Fruit fly (Drosophila melanogaster) whole organism, prepupa: ENCODE measurements around the gene CG10561.
A peak's percentile ranks its signal among the peaks of the same experiment; 100 is the strongest.

Experiments used
- Blimp-1 ChIP-seq: fragments of 200-800 bp; sonication (Bioruptor generic); optimal IDR thresholded peaks from 3 replicates; lab custom pipeline; 2017; ENCODE audit warnings: missing biosample characterization, missing genetic modification characterization, mild to moderate bottlenecking, moderate library complexity, missing genetic modification reagents
- CG10631 ChIP-seq: fragments of 200-800 bp; sonication (Bioruptor generic); optimal IDR thresholded peaks from 2 replicates; lab custom pipeline; 2016; ENCODE audit warnings: missing biosample characterization, missing genetic modification characterization
- CG11294 ChIP-seq: fragments of 200-800 bp; sonication (Bioruptor generic); IDR thresholded peaks from 2 replicates; pipeline ENCODE4 v1.3.6; 2022; ENCODE audit warnings: missing biosample characterization, missing genetic modification characterization
- CG11762 ChIP-seq: fragments of 200-800 bp; sonication (Bioruptor generic); optimal IDR thresholded peaks from 3 replicates; lab custom pipeline; 2016; ENCODE audit warnings: missing biosample characterization, missing genetic modification characterization; ENCODE audit not compliant: insufficient read depth
- CG11902 ChIP-seq: fragments of 200-800 bp; sonication (Bioruptor generic); optimal IDR thresholded peaks from 3 replicates; lab custom pipeline; 2016; ENCODE audit warnings: missing biosample characterization, missing genetic modification characterization
- CG15336 ChIP-seq: fragments of 200-800 bp; sonication (Bioruptor generic); IDR thresholded peaks from 2 replicates; pipeline ENCODE4 v1.3.6; 2022; ENCODE audit warnings: missing biosample characterization, missing genetic modification characterization
- CG1621 ChIP-seq: fragments of 200-800 bp; sonication (Bioruptor generic); optimal IDR thresholded peaks from 3 replicates; lab custom pipeline; 2018; ENCODE audit warnings: missing biosample characterization, mild to moderate bottlenecking, missing genetic modification characterization
- CG16779 ChIP-seq: fragments of 200-800 bp; sonication (Bioruptor generic); optimal IDR thresholded peaks from 3 replicates; lab custom pipeline; 2017; ENCODE audit warnings: missing biosample characterization, mild to moderate bottlenecking, missing genetic modification characterization
- CG3032 ChIP-seq: fragments of 200-800 bp; optimal IDR thresholded peaks from 2 replicates; lab custom pipeline; 2019; ENCODE audit warnings: missing biosample characterization, mild to moderate bottlenecking, missing genetic modification characterization, moderate library complexity
- CG31627 ChIP-seq: fragments of 200-800 bp; sonication (Bioruptor generic); optimal IDR thresholded peaks from 3 replicates; lab custom pipeline; 2016; ENCODE audit warnings: missing biosample characterization, missing genetic modification characterization
- CG32006 ChIP-seq: fragments of 200-800 bp; sonication (Bioruptor generic); optimal IDR thresholded peaks from 3 replicates; lab custom pipeline; 2017; ENCODE audit warnings: missing biosample characterization, mild to moderate bottlenecking, missing genetic modification characterization
- CG3919 ChIP-seq: fragments of 200-800 bp; sonication (Bioruptor generic); optimal IDR thresholded peaks from 3 replicates; lab custom pipeline; 2016; ENCODE audit warnings: missing biosample characterization, missing genetic modification characterization
- CG4318 ChIP-seq: fragments of 200-800 bp; sonication (Bioruptor generic); optimal IDR thresholded peaks from 3 replicates; lab custom pipeline; 2017; ENCODE audit warnings: missing biosample characterization, mild to moderate bottlenecking, missing genetic modification characterization
- CG6163 ChIP-seq: fragments of 200-800 bp; sonication (Bioruptor generic); IDR thresholded peaks from 3 replicates; pipeline ENCODE4 v1.3.6; 2022; ENCODE audit warnings: missing biosample characterization, missing genetic modification characterization
- CG6792 ChIP-seq: fragments of 200-800 bp; sonication (Bioruptor generic); optimal IDR thresholded peaks from 3 replicates; lab custom pipeline; 2016; ENCODE audit warnings: missing biosample characterization, missing genetic modification characterization
- CG6808 ChIP-seq: fragments of 200-800 bp; sonication (Bioruptor generic); optimal IDR thresholded peaks from 3 replicates; lab custom pipeline; 2017; ENCODE audit warnings: missing biosample characterization, missing genetic modification characterization, mild to moderate bottlenecking, moderate library complexity, missing genetic modification reagents
- CG6854 ChIP-seq: fragments of 200-800 bp; sonication (Bioruptor generic); optimal IDR thresholded peaks from 2 replicates; lab custom pipeline; 2017; ENCODE audit warnings: missing biosample characterization, mild to moderate bottlenecking, missing genetic modification characterization
- CG7368 ChIP-seq: fragments of 200-800 bp; sonication (Bioruptor generic); optimal IDR thresholded peaks from 3 replicates; lab custom pipeline; 2016; ENCODE audit warnings: missing biosample characterization, missing genetic modification characterization
- CG8119 ChIP-seq: fragments of 200-800 bp; sonication (Bioruptor generic); IDR thresholded peaks from 3 replicates; pipeline ENCODE4 v1.3.6; 2022; ENCODE audit warnings: missing biosample characterization, missing genetic modification characterization
- CG8319 ChIP-seq: fragments of 200-800 bp; sonication (Bioruptor generic); optimal IDR thresholded peaks from 3 replicates; lab custom pipeline; 2016; ENCODE audit warnings: missing biosample characterization, missing genetic modification characterization
- CG8632 ChIP-seq: fragments of 200-800 bp; sonication (Bioruptor generic); optimal IDR thresholded peaks from 3 replicates; lab custom pipeline; 2016; ENCODE audit warnings: missing biosample characterization, missing genetic modification characterization
- CG9139 ChIP-seq: fragments of 200-800 bp; sonication (Bioruptor generic); optimal IDR thresholded peaks from 3 replicates; lab custom pipeline; 2017; ENCODE audit warnings: missing biosample characterization, mild to moderate bottlenecking, missing genetic modification characterization
- Eip75B ChIP-seq: fragments of 200-800 bp; sonication (Bioruptor generic); optimal IDR thresholded peaks from 3 replicates; lab custom pipeline; 2016; ENCODE audit warnings: missing biosample characterization, missing genetic modification characterization
- Eip78C ChIP-seq: fragments of 200-800 bp; sonication (Bioruptor generic); peaks from one replicate; lab custom pipeline; 2016; ENCODE audit warnings: missing biosample characterization, missing genetic modification characterization
- Ets21C ChIP-seq: fragments of 200-800 bp; sonication (Bioruptor generic); optimal IDR thresholded peaks from 3 replicates; lab custom pipeline; 2016; ENCODE audit warnings: missing biosample characterization, missing genetic modification characterization
- Ets96B ChIP-seq: fragments of 200-800 bp; optimal IDR thresholded peaks from 2 replicates; lab custom pipeline; 2019; ENCODE audit warnings: missing biosample characterization, mild to moderate bottlenecking, missing genetic modification characterization, moderate library complexity
- Gug ChIP-seq: fragments of 200-800 bp; sonication (Bioruptor generic); IDR thresholded peaks from 2 replicates; pipeline ENCODE4 v1.3.6; 2022; ENCODE audit warnings: missing biosample characterization, missing genetic modification characterization
- Hr39 ChIP-seq: fragments of 200-800 bp; sonication (Bioruptor generic); optimal IDR thresholded peaks from 2 replicates; lab custom pipeline; 2016; ENCODE audit warnings: missing biosample characterization, missing genetic modification characterization
- OdsH ChIP-seq: fragments of 200-800 bp; sonication (Bioruptor generic); optimal IDR thresholded peaks from 3 replicates; lab custom pipeline; 2016; ENCODE audit warnings: missing biosample characterization, missing genetic modification characterization
- Smox ChIP-seq: fragments of 200-800 bp; sonication (Bioruptor generic); optimal IDR thresholded peaks from 3 replicates; lab custom pipeline; 2016; ENCODE audit warnings: missing biosample characterization, missing genetic modification characterization
- Sox102F ChIP-seq: fragments of 200-800 bp; sonication (Bioruptor generic); optimal IDR thresholded peaks from 2 replicates; lab custom pipeline; 2016; ENCODE audit warnings: missing biosample characterization, mild to moderate bottlenecking, missing genetic modification characterization
- Sox15 ChIP-seq: fragments of 200-800 bp; sonication (Bioruptor generic); optimal IDR thresholded peaks from 3 replicates; lab custom pipeline; 2016; ENCODE audit warnings: missing biosample characterization, missing genetic modification characterization
- acj6 ChIP-seq: fragments of 200-800 bp; sonication (Bioruptor generic); optimal IDR thresholded peaks from 3 replicates; lab custom pipeline; 2016; ENCODE audit warnings: missing biosample characterization, missing genetic modification characterization
- dac ChIP-seq: fragments of 200-800 bp; sonication (Bioruptor generic); optimal IDR thresholded peaks from 2 replicates; lab custom pipeline; 2017; ENCODE audit warnings: missing biosample characterization, mild to moderate bottlenecking, missing genetic modification characterization
- dsx ChIP-seq: fragments of 200-800 bp; optimal IDR thresholded peaks from 3 replicates; lab custom pipeline; 2019; ENCODE audit warnings: missing biosample characterization, mild to moderate bottlenecking, missing genetic modification characterization, moderate library complexity; ENCODE audit not compliant: poor library complexity, severe bottlenecking
- esn ChIP-seq: fragments of 200-800 bp; sonication (Bioruptor generic); optimal IDR thresholded peaks from 2 replicates; lab custom pipeline; 2016; ENCODE audit warnings: missing biosample characterization, mild to moderate bottlenecking, missing genetic modification characterization, moderate library complexity
- fd59A ChIP-seq: fragments of 200-800 bp; sonication (Bioruptor generic); optimal IDR thresholded peaks from 2 replicates; lab custom pipeline; 2017; ENCODE audit warnings: missing biosample characterization, mild to moderate bottlenecking, missing genetic modification characterization, missing genetic modification reagents
- fd85E ChIP-seq: fragments of 200-800 bp; sonication (Bioruptor generic); optimal IDR thresholded peaks from 3 replicates; lab custom pipeline; 2016; ENCODE audit warnings: missing biosample characterization, missing genetic modification characterization
- fkh ChIP-seq: fragments of 200-800 bp; sonication (Bioruptor generic); optimal IDR thresholded peaks from 3 replicates; lab custom pipeline; 2017; ENCODE audit warnings: missing biosample characterization, mild to moderate bottlenecking, missing genetic modification characterization, moderate library complexity
- lz ChIP-seq: fragments of 200-800 bp; sonication (Bioruptor generic); optimal IDR thresholded peaks from 3 replicates; lab custom pipeline; 2016; ENCODE audit warnings: missing biosample characterization, missing genetic modification characterization
- net ChIP-seq: fragments of 200-800 bp; sonication (Bioruptor generic); optimal IDR thresholded peaks from 3 replicates; lab custom pipeline; 2016; ENCODE audit warnings: missing biosample characterization, missing genetic modification characterization
- pdm3 ChIP-seq: fragments of 200-800 bp; sonication (Bioruptor generic); optimal IDR thresholded peaks from 3 replicates; lab custom pipeline; 2016; ENCODE audit warnings: missing biosample characterization, missing genetic modification characterization
- salr ChIP-seq, 2 experiments: fragments of 200-800 bp; sonication (Bioruptor generic); optimal IDR thresholded peaks; 3 replicates each; lab custom pipeline; 2016 to 2018; ENCODE audit warnings: missing biosample characterization in 2 of 2, missing genetic modification characterization in 2 of 2, mild to moderate bottlenecking in 1 of 2
- spab ChIP-seq: fragments of 200-800 bp; sonication (Bioruptor generic); optimal IDR thresholded peaks from 2 replicates; lab custom pipeline; 2017; ENCODE audit warnings: missing biosample characterization, mild to moderate bottlenecking, missing genetic modification characterization, missing genetic modification reagents
- ss ChIP-seq, 2 experiments: fragments of 200-800 bp; sonication (Bioruptor generic); optimal IDR thresholded peaks; 2 replicates in 1 of 2; 3 replicates in 1 of 2; lab custom pipeline; 2017 to 2018; ENCODE audit warnings: mild to moderate bottlenecking in 2 of 2, missing biosample characterization in 2 of 2, missing genetic modification characterization in 2 of 2, moderate library complexity in 1 of 2
- svp ChIP-seq: fragments of 200-800 bp; sonication (Bioruptor generic); peaks from one replicate; lab custom pipeline; 2016; ENCODE audit warnings: missing biosample characterization, missing genetic modification characterization
- topi ChIP-seq: fragments of 200-800 bp; sonication (Bioruptor generic); optimal IDR thresholded peaks from 3 replicates; lab custom pipeline; 2016; ENCODE audit warnings: missing biosample characterization, missing genetic modification characterization

The CG10561 gene

DNA sequence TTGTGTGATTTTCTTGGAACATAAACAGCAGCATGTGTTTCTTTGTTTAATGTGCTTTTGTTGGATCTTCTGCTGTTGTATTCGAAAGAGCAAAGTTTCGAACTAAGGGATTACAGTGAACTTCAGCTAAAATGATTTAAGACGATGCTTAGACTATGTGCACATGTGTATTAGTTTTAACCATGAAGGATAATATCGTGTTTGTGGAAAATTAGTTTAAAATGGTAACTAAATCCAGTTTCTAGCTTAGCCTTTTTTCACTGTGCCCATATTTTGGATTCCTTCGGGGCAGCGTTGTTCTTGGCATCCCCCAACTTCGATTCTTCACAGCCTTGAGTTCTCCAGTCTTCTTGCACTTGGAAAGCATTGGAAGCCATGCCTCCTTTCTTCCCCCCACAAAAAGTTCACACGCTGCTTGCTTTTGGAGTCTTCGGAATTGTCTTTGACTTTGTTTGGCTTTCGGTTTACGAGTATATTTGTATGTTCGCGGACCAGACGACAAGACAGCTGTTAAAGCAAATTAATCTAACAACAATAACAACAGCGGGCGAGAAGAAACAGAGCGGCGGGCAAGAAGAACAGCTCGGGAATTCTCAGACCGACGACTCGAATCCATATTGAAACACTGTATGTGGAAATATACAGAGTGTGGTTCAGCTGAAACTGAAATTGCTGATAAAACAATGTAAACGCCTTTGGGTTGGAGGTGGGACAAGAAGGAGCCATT is 26.2 kb downstream of the CG10561 start (continued):
- no peak for TF ChIP-seq CG6792 (GFP tag; lab: Kevin White, UChicago)
- TF ChIP-seq CG8119 (GFP tag; lab: Robert Waterston, UW) = no peak
- no peak for TF ChIP-seq acj6 (GFP tag; lab: Kevin White, UChicago)
- TF ChIP-seq CG10631 (GFP tag; lab: Kevin White, UChicago) = no peak
- no peak for TF ChIP-seq CG9139 (GFP tag; lab: Kevin White, UChicago)
- TF ChIP-seq Hr39 (GFP tag; lab: Kevin White, UChicago) = no peak
- TF ChIP-seq CG11902 (GFP tag; lab: Kevin White, UChicago) = no peak
- peak; percentile 54 for TF ChIP-seq CG7368 (GFP tag; lab: Kevin White, UChicago)
- peak; percentile 17 for TF ChIP-seq CG31627
- TF ChIP-seq CG16779 = no peak
- peak; percentile 49 for TF ChIP-seq CG6854 (GFP tag; lab: Kevin White, UChicago)
- TF ChIP-seq spab (GFP tag; lab: Kevin White, UChicago) = peak; percentile 27
- TF ChIP-seq CG6808 = peak; percentile 17
- no peak for TF ChIP-seq CG8632 (GFP tag; lab: Kevin White, UChicago)
- TF ChIP-seq, all 60 proteins: peak for 15

DNA sequence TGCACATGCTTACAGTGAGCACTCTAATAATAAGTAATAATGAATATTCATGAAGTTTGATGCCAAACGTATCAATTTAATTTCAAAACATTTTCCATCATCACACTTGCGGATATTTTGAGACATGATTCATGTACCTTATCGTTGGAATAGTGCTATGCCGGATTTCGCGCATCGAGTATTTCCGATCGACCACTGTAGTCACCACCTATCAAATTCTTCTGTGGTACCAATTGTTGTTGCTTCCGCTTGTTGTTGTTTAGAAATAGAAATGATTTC is 26.7 kb downstream of the CG10561 start:
- TF ChIP-seq salr (GFP tag; optimal IDR thresholded peaks at IDR 0.05; lab: Kevin White, UChicago) (no peak), OdsH (GFP tag; lab: Kevin White, UChicago) (peak; percentile 46), CG6163 (GFP tag; lab: Robert Waterston, UW) (peak; percentile 60), CG8632 (GFP tag; lab: Kevin White, UChicago) (no peak), Eip75B (GFP tag; lab: Kevin White, UChicago) (no peak), CG15336 (peak; percentile 51), CG1621 (tag; lab: Kevin White, UChicago) (no peak), Eip78C (GFP tag; lab: Kevin White, UChicago) (peak; percentile 71), CG31627 (peak; percentile 49), CG8319 (no peak), CG11294 (GFP tag; lab: Robert Waterston, UW) (no peak), fkh (no peak), CG11762 (GFP tag; lab: Kevin White, UChicago) (no peak), CG3032 (tag; lab: Kevin White, UChicago) (no peak), esn (GFP tag; lab: Kevin White, UChicago) (peak; percentile 46), CG7368 (GFP tag; lab: Kevin White, UChicago) (no peak), Smox (peak; percentile 24), Ets21C (GFP tag; lab: Kevin White, UChicago) (peak; percentile 42), CG10631 (GFP tag; lab: Kevin White, UChicago) (peak; percentile 46), net (GFP tag; lab: Kevin White, UChicago) (no peak), topi (GFP tag; lab: Kevin White, UChicago) (peak; percentile 34), CG32006 (GFP tag; lab: Kevin White, UChicago) (peak; percentile 66), CG9139 (GFP tag; lab: Kevin White, UChicago) (no peak), lz (GFP tag; lab: Kevin White, UChicago) (peak; percentile 38), spab (GFP tag; lab: Kevin White, UChicago) (no peak), dsx (GFP tag; lab: Kevin White, UChicago) (peak; percentile 3), CG8119 (GFP tag; lab: Robert Waterston, UW) (0 out of 3 replicates have a peak, but pooled peaks have one; percentile 39), CG6808 (no peak), CG4318 (peak; percentile 1), pdm3 (peak; percentile 44), CG16779 (no peak), Sox102F (GFP tag; lab: Kevin White, UChicago) (peak; percentile 35), Sox15 (GFP tag; lab: Kevin White, UChicago) (no peak), fd59A (peak; percentile 7), acj6 (GFP tag; lab: Kevin White, UChicago) (peak; percentile 48), ss (GFP tag; optimal IDR thresholded peaks at IDR 0.05; lab: Kevin White, UChicago) (no peak), fd85E (no peak), Ets96B (tag; lab: Kevin White, UChicago) (no peak), CG3919 (GFP tag; lab: Kevin White, UChicago) (peak; percentile 38), CG11902 (GFP tag; lab: Kevin White, UChicago) (no peak), dac (GFP tag; lab: Kevin White, UChicago) (no peak), Gug (GFP tag; lab: Robert Waterston, UW) (no peak), svp (GFP tag; lab: Kevin White, UChicago) (peak; percentile 70), Blimp-1 (GFP tag; lab: Kevin White, UChicago) (no peak)
